Worm (Caenorhabditis elegans) whole organism, L3 larva: Measurements from ENCODE around the gene col-153.
A peak's percentile ranks its signal among the peaks of the same experiment; 100 is the strongest.

Experiments used
- ZK546.5 ChIP-seq: sonication (generic microtip); optimal IDR thresholded peaks from 2 replicates; lab custom pipeline; 2017; ENCODE audit warnings: missing biosample characterization, missing genetic modification characterization
- aly-2 ChIP-seq: fragments of 150-350 bp; optimal IDR thresholded peaks from 2 replicates; lab custom pipeline; 2014; ENCODE audit warnings: missing biosample characterization, missing genetic modification characterization
- ama-1 ChIP-seq: fragments of 150-350 bp; optimal IDR thresholded peaks from 2 replicates; lab custom pipeline; 2018
- ceh-82 ChIP-seq: fragments of 150-350 bp; optimal IDR thresholded peaks from 2 replicates; lab custom pipeline; 2014; ENCODE audit warnings: missing biosample characterization, missing genetic modification characterization
- daf-12 ChIP-seq: fragments of 150-350 bp; optimal IDR thresholded peaks from 2 replicates; lab custom pipeline; 2014; ENCODE audit warnings: missing biosample characterization, missing genetic modification reagents, missing genetic modification characterization
- egl-5 ChIP-seq: fragments of 150-350 bp; optimal IDR thresholded peaks from 2 replicates; lab custom pipeline; 2017; ENCODE audit warnings: missing biosample characterization, missing genetic modification reagents, missing genetic modification characterization, inconsistent platforms
- elt-2 ChIP-seq: sonication (generic microtip); optimal IDR thresholded peaks from 2 replicates; lab custom pipeline; 2016; ENCODE audit warnings: missing genetic modification reagents, mild to moderate bottlenecking, missing genetic modification characterization, missing compliant biosample characterization
- eor-1 ChIP-seq, 2 experiments: fragments of 150-350 bp; optimal IDR thresholded peaks; 2 replicates each; lab custom pipeline; 2014 to 2018; ENCODE audit warnings: missing biosample characterization in 2 of 2, missing genetic modification characterization in 2 of 2
- fkh-2 ChIP-seq: fragments of 150-350 bp; optimal IDR thresholded peaks from 2 replicates; lab custom pipeline; 2014; ENCODE audit warnings: missing biosample characterization, missing genetic modification reagents, missing genetic modification characterization
- jun-1 ChIP-seq: fragments of 150-350 bp; optimal IDR thresholded peaks from 2 replicates; lab custom pipeline; 2014; ENCODE audit warnings: missing biosample characterization, missing genetic modification reagents, missing genetic modification characterization
- lin-15B ChIP-seq: fragments of 150-350 bp; optimal IDR thresholded peaks from 2 replicates; lab custom pipeline; 2014; ENCODE audit warnings: missing biosample characterization, missing genetic modification characterization
- mdl-1 ChIP-seq: fragments of 150-350 bp; optimal IDR thresholded peaks from 2 replicates; lab custom pipeline; 2014; ENCODE audit warnings: missing biosample characterization, missing genetic modification characterization
- mml-1 ChIP-seq: fragments of 150-350 bp; sonication (generic microtip); optimal IDR thresholded peaks from 3 replicates; lab custom pipeline; 2014; ENCODE audit warnings: missing biosample characterization, missing genetic modification characterization
- nfya-1 ChIP-seq: sonication (generic microtip); optimal IDR thresholded peaks from 2 replicates; lab custom pipeline; 2017; ENCODE audit warnings: missing genetic modification characterization, mild to moderate bottlenecking, missing compliant biosample characterization, antibody characterized with exemption, moderate library complexity; ENCODE audit not compliant: insufficient read depth
- nhr-11 ChIP-seq: fragments of 150-350 bp; optimal IDR thresholded peaks from 2 replicates; lab custom pipeline; 2014; ENCODE audit warnings: missing biosample characterization, missing genetic modification characterization
- nhr-23 ChIP-seq: fragments of 150-350 bp; optimal IDR thresholded peaks from 2 replicates; lab custom pipeline; 2014; ENCODE audit warnings: missing biosample characterization, missing genetic modification reagents, missing genetic modification characterization
- nhr-237 ChIP-seq: fragments of 150-350 bp; optimal IDR thresholded peaks from 2 replicates; lab custom pipeline; 2014; ENCODE audit warnings: missing biosample characterization, missing genetic modification characterization
- nhr-25 ChIP-seq: sonication (generic microtip); optimal IDR thresholded peaks from 2 replicates; lab custom pipeline; 2017; ENCODE audit warnings: missing biosample characterization, missing genetic modification characterization
- nhr-28 ChIP-seq: fragments of 150-350 bp; optimal IDR thresholded peaks from 2 replicates; lab custom pipeline; 2014; ENCODE audit warnings: missing biosample characterization, missing genetic modification characterization
- nhr-43 ChIP-seq: sonication (generic microtip); optimal IDR thresholded peaks from 2 replicates; lab custom pipeline; 2016; ENCODE audit warnings: mild to moderate bottlenecking, missing genetic modification characterization, missing compliant biosample characterization; ENCODE audit not compliant: poor library complexity, severe bottlenecking
- nhr-67 ChIP-seq: fragments of 150-350 bp; optimal IDR thresholded peaks from 2 replicates; lab custom pipeline; 2014; ENCODE audit warnings: missing biosample characterization, missing genetic modification characterization
- pha-4 ChIP-seq: fragments of 150-350 bp; optimal IDR thresholded peaks from 2 replicates; lab custom pipeline; 2014; ENCODE audit warnings: missing biosample characterization, missing genetic modification reagents, missing genetic modification characterization
- pqm-1 ChIP-seq: fragments of 150-350 bp; optimal IDR thresholded peaks from 2 replicates; lab custom pipeline; 2017; ENCODE audit warnings: missing biosample characterization, missing genetic modification characterization, inconsistent platforms
- sea-2 ChIP-seq: fragments of 150-350 bp; sonication (generic microtip); optimal IDR thresholded peaks from 4 replicates; lab custom pipeline; 2014; ENCODE audit warnings: missing biosample characterization, missing genetic modification reagents, missing genetic modification characterization
- snpc-4 ChIP-seq: fragments of 150-350 bp; optimal IDR thresholded peaks from 2 replicates; lab custom pipeline; 2014; ENCODE audit warnings: missing biosample characterization, missing genetic modification characterization
- tbx-2 ChIP-seq: sonication (generic microtip); optimal IDR thresholded peaks from 2 replicates; lab custom pipeline; 2016; ENCODE audit warnings: mild to moderate bottlenecking, missing genetic modification characterization, missing compliant biosample characterization
- unc-39 ChIP-seq: sonication (generic microtip); optimal IDR thresholded peaks from 4 replicates; lab custom pipeline; 2017; ENCODE audit warnings: missing biosample characterization, missing genetic modification characterization
- ztf-11 ChIP-seq: fragments of 150-350 bp; optimal IDR thresholded peaks from 2 replicates; lab custom pipeline; 2014; ENCODE audit warnings: missing biosample characterization, missing genetic modification characterization
- ztf-4 ChIP-seq: fragments of 150-350 bp; optimal IDR thresholded peaks from 2 replicates; lab custom pipeline; 2014; ENCODE audit warnings: missing biosample characterization, missing genetic modification characterization

The col-153 gene

ce11 chrV:10966874-10967273 lies 17.3 kb downstream of the col-153 start:
- TF ChIP-seq nhr-11 (tag; lab: Kevin White, UChicago) (no peak), ztf-4 (tag; lab: Kevin White, UChicago) (no peak), pqm-1 (tag; lab: Kevin White, UChicago) (no peak), lin-15B (tag; lab: Kevin White, UChicago) (no peak), daf-12 (tag; lab: Kevin White, UChicago) (no peak), egl-5 (tag; lab: Kevin White, UChicago) (no peak), nhr-67 (tag; lab: Kevin White, UChicago) (no peak), tbx-2 (no peak)
- TF ChIP-seq, all 47 proteins: peak for 0

- TF ChIP-seq pha-4 (tag; lab: Kevin White, UChicago) (no peak), elt-2 (peak; percentile 13), jun-1 (tag; lab: Kevin White, UChicago) (no peak)
These were observed 18.1 kb downstream of the col-153 start for ce11 chrV:10967594-10968273.

ce11 chrV:10970070-10970469 lies 20.5 kb downstream of the col-153 start, which contains the start of gene F17C11.22:
Gene F17C11.22 (minus strand): TSS chrV:10970170.
- TF ChIP-seq ZK546.5 (no peak), aly-2 (tag; lab: Kevin White, UChicago) (no peak), fkh-2 (no peak), elt-2 (no peak), snpc-4 (tag; lab: Kevin White, UChicago) (no peak), eor-1 (tag; optimal IDR thresholded peaks at IDR 0.05; lab: Kevin White, UChicago) (no peak), mdl-1 (tag; lab: Kevin White, UChicago) (no peak), nhr-43 (tag; lab: Kevin White, UChicago) (no peak), ztf-11 (tag; lab: Kevin White, UChicago) (no peak), nhr-25 (tag; lab: Kevin White, UChicago) (no peak), ama-1 (no peak), ceh-82 (no peak), pqm-1 (tag; lab: Kevin White, UChicago) (no peak), daf-12 (tag; lab: Kevin White, UChicago) (no peak)

ce11 chrV:10970930-10971329 lies 21.3 kb downstream of the col-153 start:
- TF ChIP-seq nhr-23 (peak; percentile 38), jun-1 (tag; lab: Kevin White, UChicago) (no peak)
- TF ChIP-seq, all 47 proteins: peak for 1

DNA sequence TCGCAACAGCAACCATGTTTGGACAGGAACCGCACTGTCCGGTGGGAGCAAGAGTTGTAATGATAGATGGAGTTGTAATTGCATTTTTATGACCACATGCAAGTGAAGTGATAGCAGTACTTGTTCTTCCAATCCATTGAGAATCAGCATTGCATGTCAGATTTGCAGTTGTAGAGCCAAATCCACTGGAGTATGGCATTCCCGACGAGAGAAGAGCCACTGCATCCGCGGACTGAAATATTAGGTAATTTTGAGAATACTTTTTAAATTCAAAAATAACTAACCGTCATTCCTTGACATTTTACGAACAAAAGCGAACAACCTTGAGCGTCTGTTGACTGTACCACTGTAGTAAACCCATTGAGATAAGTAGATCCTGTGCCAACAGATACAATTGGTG lies 25.5 kb downstream of the col-153 start:
- TF ChIP-seq nhr-237 (tag; lab: Kevin White, UChicago): no peak
- TF ChIP-seq elt-2: no peak
- TF ChIP-seq daf-12 (tag; lab: Kevin White, UChicago): no peak
- TF ChIP-seq nhr-28 (tag; lab: Kevin White, UChicago): no peak
- no peak for TF ChIP-seq sea-2 (GFP tag; lab: Kevin White, UChicago)
- TF ChIP-seq mml-1 (tag; lab: Kevin White, UChicago): no peak
- no peak for TF ChIP-seq nfya-1 (tag; lab: Kevin White, UChicago)
- no peak for TF ChIP-seq unc-39
- no peak for TF ChIP-seq nhr-11 (tag; lab: Kevin White, UChicago)
- no peak for TF ChIP-seq ZK546.5
- TF ChIP-seq, all 47 proteins: peak for 0

DNA sequence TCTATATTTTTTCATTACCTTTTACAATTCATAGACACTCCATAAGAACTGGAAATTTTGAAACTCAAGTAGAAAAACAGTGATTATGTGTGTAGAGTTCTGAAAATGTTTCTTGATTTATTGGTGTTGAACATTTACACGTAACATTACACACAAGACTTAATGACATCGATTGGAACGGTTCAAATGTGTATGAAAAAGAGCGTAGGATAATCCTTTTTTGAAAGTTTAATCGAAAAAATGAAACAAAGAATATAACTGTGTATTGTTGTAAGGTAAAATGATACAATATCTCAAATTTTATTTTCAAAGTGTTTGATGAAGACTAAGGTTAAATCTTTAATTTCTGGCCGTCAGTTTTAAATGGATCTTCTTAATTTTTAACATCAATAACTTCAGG lies 31.5 kb downstream of the col-153 start, which contains the start of gene fig-1:
fig-1 (minus strand) TSS at position 101 of the 400 bp plus-strand sequence.
- TF ChIP-seq fkh-2: no peak
- no peak for TF ChIP-seq ceh-82
- TF ChIP-seq pha-4 (tag; lab: Kevin White, UChicago): no peak
- TF ChIP-seq jun-1 (tag; lab: Kevin White, UChicago): no peak
- TF ChIP-seq, all 47 proteins: peak for 0

DNA sequence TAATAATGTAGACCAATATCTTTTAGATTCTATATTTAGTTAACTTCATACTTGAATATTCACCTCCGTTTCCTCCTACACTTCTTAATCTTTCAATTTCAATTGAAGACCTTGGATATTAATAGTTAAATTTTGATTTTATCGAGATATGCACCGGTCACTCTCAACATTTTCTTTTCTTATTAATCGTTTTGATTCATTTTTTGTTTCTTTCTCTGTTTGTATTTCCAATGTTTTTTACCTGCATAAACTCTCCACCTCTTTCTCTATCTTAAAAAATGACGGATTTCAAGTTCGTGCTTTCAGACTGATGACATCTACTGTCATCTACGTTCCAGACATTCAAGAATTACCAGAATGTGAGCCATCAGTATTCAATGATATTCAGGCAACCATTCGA lies 42.2 kb downstream of the col-153 start, which contains the start of gene frpr-9:
frpr-9 (plus strand) TSS at position 301 of the 400 bp plus-strand sequence.
- no peak for TF ChIP-seq snpc-4 (tag; lab: Kevin White, UChicago)
- no peak for TF ChIP-seq nhr-237 (tag; lab: Kevin White, UChicago)
